Worm (Caenorhabditis elegans): ENCODE data around the gene nhr-9.

DNA sequence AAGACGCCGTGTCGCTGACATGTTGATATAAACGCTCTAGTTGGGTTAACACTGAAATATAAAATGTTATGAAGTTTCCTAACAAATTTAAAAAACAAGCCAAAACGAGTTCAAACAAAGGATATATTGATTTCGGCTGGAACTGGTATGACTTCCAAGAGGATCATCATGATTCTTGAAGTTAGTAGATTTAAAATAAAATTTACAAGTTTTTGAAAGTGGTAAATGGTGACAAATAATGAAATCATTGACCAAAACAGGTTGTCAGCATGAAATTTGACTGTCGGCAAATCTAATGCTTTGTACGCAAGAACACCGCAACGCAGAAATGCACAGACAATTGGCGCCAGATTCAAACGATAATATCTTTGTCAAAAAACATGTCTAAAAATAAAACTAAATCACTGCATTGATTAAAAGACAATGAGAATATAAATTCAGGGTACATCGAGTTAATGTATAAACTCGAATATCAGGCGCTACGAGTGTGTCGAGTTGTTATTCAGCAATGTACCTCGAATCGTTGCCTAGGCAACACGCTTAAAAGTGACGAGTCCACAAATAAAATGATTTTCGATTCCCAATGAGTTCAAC, 26.6 kb upstream of the nhr-9 start, which contains the start of the genes ubc-18 and R01H2.8:
- TF ChIP-seq zag-1 (tag; optimal IDR thresholded peaks at IDR 0.05), result no peak
- peak; percentile 51 to 79 for TF ChIP-seq lsy-2 (tag; optimal IDR thresholded peaks at IDR 0.05)
- no peak for TF ChIP-seq C34B4.2 (tag; optimal IDR thresholded peaks at IDR 0.05)
